Worm (Caenorhabditis elegans) whole organism, late embryonic: ENCODE data around the gene fbxa-142.

Experiments
- C38D4.7 ChIP-seq: fragments of 200-800 bp; sonication (Bioruptor generic); optimal IDR thresholded peaks from 2 replicates; lab custom pipeline; 2018; ENCODE audit warnings: mild to moderate bottlenecking, missing genetic modification characterization, moderate library complexity, missing compliant biosample characterization
- F13H6.1 ChIP-seq: sonication (generic microtip); optimal IDR thresholded peaks from 2 replicates; lab custom pipeline; 2016; ENCODE audit warnings: missing genetic modification characterization, missing compliant biosample characterization
- K09A11.1 ChIP-seq: sonication (generic microtip); optimal IDR thresholded peaks from 2 replicates; lab custom pipeline; 2017; ENCODE audit warnings: antibody characterized with exemption, mild to moderate bottlenecking, missing genetic modification characterization, missing compliant biosample characterization; ENCODE audit not compliant: insufficient read depth
- T23F11.4 ChIP-seq: fragments of 200-800 bp; sonication (Bioruptor generic); optimal IDR thresholded peaks from 2 replicates; lab custom pipeline; 2018; ENCODE audit warnings: mild to moderate bottlenecking, missing genetic modification characterization, missing compliant biosample characterization
- Y22D7AL.16 ChIP-seq: sonication (generic microtip); optimal IDR thresholded peaks from 2 replicates; lab custom pipeline; 2016; ENCODE audit warnings: missing genetic modification characterization, missing compliant biosample characterization
- ceh-14 ChIP-seq: sonication (generic microtip); optimal IDR thresholded peaks from 2 replicates; lab custom pipeline; 2016; ENCODE audit warnings: missing genotype, missing genetic modification characterization, missing compliant biosample characterization
- ceh-18 ChIP-seq: sonication (generic microtip); optimal IDR thresholded peaks from 2 replicates; lab custom pipeline; 2016; ENCODE audit warnings: missing genetic modification characterization, missing compliant biosample characterization
- ceh-19 ChIP-seq: fragments of 200-800 bp; sonication (Bioruptor generic); optimal IDR thresholded peaks from 2 replicates; lab custom pipeline; 2018; ENCODE audit warnings: mild to moderate bottlenecking, missing genetic modification characterization, missing compliant biosample characterization
- ceh-24 ChIP-seq: sonication (generic microtip); optimal IDR thresholded peaks from 2 replicates; lab custom pipeline; 2016; ENCODE audit warnings: mild to moderate bottlenecking, missing genetic modification characterization, missing compliant biosample characterization
- ceh-30 ChIP-seq: fragments of 150-350 bp; optimal IDR thresholded peaks from 2 replicates; lab custom pipeline; 2014; ENCODE audit warnings: missing biosample characterization, missing genetic modification characterization
- ceh-31 ChIP-seq: sonication (generic microtip); optimal IDR thresholded peaks from 2 replicates; lab custom pipeline; 2016; ENCODE audit warnings: missing genetic modification characterization, missing compliant biosample characterization
- ceh-34 ChIP-seq: sonication (generic microtip); optimal IDR thresholded peaks from 2 replicates; lab custom pipeline; 2016; ENCODE audit warnings: mild to moderate bottlenecking, missing genetic modification characterization, missing compliant biosample characterization
- ceh-45 ChIP-seq: fragments of 200-800 bp; sonication (Bioruptor generic); IDR thresholded peaks from 2 replicates; pipeline ENCODE4 v1.3.6; 2022; ENCODE audit warnings: missing genetic modification reagents, missing genetic modification characterization, missing compliant biosample characterization
- ceh-48 ChIP-seq: sonication (generic microtip); optimal IDR thresholded peaks from 2 replicates; lab custom pipeline; 2016; ENCODE audit warnings: missing genetic modification characterization, inconsistent platforms, missing compliant biosample characterization
- che-1 ChIP-seq: sonication (generic microtip); optimal IDR thresholded peaks from 2 replicates; lab custom pipeline; 2016; ENCODE audit warnings: mild to moderate bottlenecking, missing genetic modification characterization, missing compliant biosample characterization
- dmd-4 ChIP-seq: sonication (generic microtip); optimal IDR thresholded peaks from 2 replicates; lab custom pipeline; 2016; ENCODE audit warnings: borderline replicate concordance, missing genetic modification characterization, missing compliant biosample characterization
- elt-2 ChIP-seq: sonication (generic microtip); optimal IDR thresholded peaks from 2 replicates; lab custom pipeline; 2016; ENCODE audit warnings: missing genetic modification reagents, missing genetic modification characterization, missing compliant biosample characterization
- fkh-10 ChIP-seq: fragments of 150-350 bp; optimal IDR thresholded peaks from 2 replicates; lab custom pipeline; 2014; ENCODE audit warnings: missing biosample characterization, missing genetic modification reagents, missing genetic modification characterization
- fkh-6 ChIP-seq: sonication (generic microtip); optimal IDR thresholded peaks from 2 replicates; lab custom pipeline; 2016; ENCODE audit warnings: missing genetic modification characterization, missing compliant biosample characterization
- gmeb-2 ChIP-seq: sonication (generic microtip); optimal IDR thresholded peaks from 2 replicates; lab custom pipeline; 2016; ENCODE audit warnings: missing genetic modification characterization, inconsistent platforms, missing compliant biosample characterization
- hlh-15 ChIP-seq: sonication (generic microtip); optimal IDR thresholded peaks from 2 replicates; lab custom pipeline; 2016; ENCODE audit warnings: missing genetic modification characterization, missing compliant biosample characterization
- hlh-30 ChIP-seq: sonication (generic microtip); optimal IDR thresholded peaks from 2 replicates; lab custom pipeline; 2017; ENCODE audit warnings: antibody characterized with exemption, missing genetic modification characterization, missing compliant biosample characterization; ENCODE audit not compliant: insufficient read depth
- hlh-6 ChIP-seq: sonication (generic microtip); optimal IDR thresholded peaks from 2 replicates; lab custom pipeline; 2016; ENCODE audit warnings: missing genotype, missing genetic modification characterization, missing compliant biosample characterization
- hlh-8 ChIP-seq: sonication (generic microtip); optimal IDR thresholded peaks from 2 replicates; lab custom pipeline; 2016; ENCODE audit warnings: missing genotype, missing genetic modification characterization, missing compliant biosample characterization
- lin-11 ChIP-seq: fragments of 200-800 bp; sonication (Bioruptor generic); optimal IDR thresholded peaks from 2 replicates; lab custom pipeline; 2018; ENCODE audit warnings: mild to moderate bottlenecking, missing genetic modification characterization, missing compliant biosample characterization
- mec-3 ChIP-seq: sonication (generic microtip); optimal IDR thresholded peaks from 2 replicates; lab custom pipeline; 2016; ENCODE audit warnings: borderline replicate concordance, missing genetic modification characterization, missing compliant biosample characterization
- nfya-1 ChIP-seq: sonication (generic microtip); optimal IDR thresholded peaks from 2 replicates; lab custom pipeline; 2017; ENCODE audit warnings: missing genetic modification characterization, mild to moderate bottlenecking, missing compliant biosample characterization, antibody characterized with exemption, moderate library complexity
- pat-9 ChIP-seq: fragments of 200-800 bp; sonication (Bioruptor generic); optimal IDR thresholded peaks from 2 replicates; lab custom pipeline; 2018; ENCODE audit warnings: mild to moderate bottlenecking, missing genetic modification characterization, moderate library complexity, missing compliant biosample characterization
- pha-2 ChIP-seq: sonication (generic microtip); optimal IDR thresholded peaks from 2 replicates; lab custom pipeline; 2017; ENCODE audit warnings: mild to moderate bottlenecking, missing genetic modification characterization, missing compliant biosample characterization
- pha-4 ChIP-seq: fragments of 150-350 bp; optimal IDR thresholded peaks from 2 replicates; lab custom pipeline; 2018; ENCODE audit warnings: missing biosample characterization, missing genetic modification reagents, missing genetic modification characterization
- pqm-1 ChIP-seq: sonication (generic microtip); optimal IDR thresholded peaks from 2 replicates; lab custom pipeline; 2016; ENCODE audit warnings: missing genetic modification characterization, missing compliant biosample characterization
- rnt-1 ChIP-seq: sonication (generic microtip); optimal IDR thresholded peaks from 2 replicates; lab custom pipeline; 2016; ENCODE audit warnings: missing genetic modification characterization, missing compliant biosample characterization
- sdc-2 ChIP-seq: sonication (generic microtip); optimal IDR thresholded peaks from 2 replicates; lab custom pipeline; 2016; ENCODE audit warnings: missing genotype, missing genetic modification characterization, missing compliant biosample characterization
- sox-2 ChIP-seq: fragments of 200-800 bp; sonication (Bioruptor generic); IDR thresholded peaks from 2 replicates; pipeline ENCODE4 v1.3.6; 2022; ENCODE audit warnings: missing genetic modification reagents, missing genetic modification characterization, missing compliant biosample characterization
- sox-4 ChIP-seq: sonication (generic microtip); optimal IDR thresholded peaks from 2 replicates; lab custom pipeline; 2017; ENCODE audit warnings: mild to moderate bottlenecking, missing genetic modification characterization, inconsistent platforms, missing compliant biosample characterization
- syd-9 ChIP-seq: sonication (generic microtip); optimal IDR thresholded peaks from 2 replicates; lab custom pipeline; 2016; ENCODE audit warnings: mild to moderate bottlenecking, missing genetic modification characterization, moderate library complexity, missing compliant biosample characterization
- tbx-2 ChIP-seq: sonication (generic microtip); optimal IDR thresholded peaks from 2 replicates; lab custom pipeline; 2016; ENCODE audit warnings: missing genetic modification characterization, missing compliant biosample characterization
- tbx-7 ChIP-seq: sonication (generic microtip); optimal IDR thresholded peaks from 2 replicates; lab custom pipeline; 2016; ENCODE audit warnings: missing genotype, missing genetic modification characterization, missing compliant biosample characterization
- ttx-3 ChIP-seq: sonication (generic microtip); optimal IDR thresholded peaks from 2 replicates; lab custom pipeline; 2016; ENCODE audit warnings: missing genetic modification reagents, missing genetic modification characterization, missing compliant biosample characterization
- unc-55 ChIP-seq: sonication (generic microtip); optimal IDR thresholded peaks from 2 replicates; lab custom pipeline; 2017; ENCODE audit warnings: missing biosample characterization, missing genetic modification reagents, missing genetic modification characterization
- zip-5 ChIP-seq: sonication (generic microtip); optimal IDR thresholded peaks from 2 replicates; lab custom pipeline; 2016; ENCODE audit warnings: missing genetic modification characterization, missing compliant biosample characterization
- ztf-16 ChIP-seq: sonication (generic microtip); optimal IDR thresholded peaks from 2 replicates; lab custom pipeline; 2017; ENCODE audit warnings: missing genetic modification characterization, missing compliant biosample characterization

The fbxa-142 gene

DNA sequence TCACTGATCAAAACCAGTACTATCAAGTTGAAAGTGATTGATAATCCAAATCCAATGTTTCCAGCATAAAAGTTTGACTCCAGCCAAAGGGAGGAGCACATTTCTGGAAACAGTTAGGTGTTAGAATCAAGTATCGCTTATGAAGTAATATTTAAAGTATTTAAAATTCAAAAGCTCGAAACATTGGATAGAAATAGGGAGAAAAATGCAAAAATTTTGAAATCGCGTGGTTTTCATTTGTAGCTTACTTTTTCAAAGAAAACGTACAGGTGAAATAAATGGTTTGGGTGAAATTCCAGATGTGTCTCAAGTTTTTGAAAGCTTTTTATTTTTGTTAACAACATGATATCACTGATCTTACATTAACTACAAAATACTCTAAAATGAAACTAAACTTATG is 37.9 kb upstream of the fbxa-142 start, which contains the start of gene str-111:
Gene str-111 (minus strand): TSS at position 101 of the 400 bp plus-strand sequence.
- TF ChIP-seq hlh-6 (tag; lab: Kevin White, UChicago) (no peak), elt-2 (no peak), nfya-1 (no peak), pat-9 (tag; lab: Kevin White, UChicago) (no peak), che-1 (tag; lab: Kevin White, UChicago) (no peak), pqm-1 (tag; lab: Kevin White, UChicago) (no peak), ztf-16 (no peak), ceh-24 (no peak), ceh-31 (tag; lab: Kevin White, UChicago) (no peak)

DNA sequence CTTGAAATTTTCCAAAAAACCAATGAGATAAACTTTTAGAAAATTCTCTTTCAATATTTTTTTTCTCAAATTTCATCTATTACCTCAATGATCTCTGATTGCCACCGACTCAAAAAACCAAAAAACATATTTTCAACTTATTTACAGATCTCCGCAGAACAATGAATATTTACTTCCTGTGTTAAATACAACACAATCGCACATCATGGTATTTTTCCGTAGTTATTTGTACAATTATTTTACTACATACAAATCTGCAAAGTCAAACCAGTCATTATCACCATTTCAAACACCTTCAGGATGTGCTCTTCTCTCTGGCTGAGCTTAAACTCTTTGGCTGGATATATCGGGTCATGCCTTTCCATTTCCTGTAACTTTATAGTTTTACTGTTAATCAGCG is 34.8 kb upstream of the fbxa-142 start, which contains the start of gene str-108:
Gene str-108 (plus strand): TSS at position 301 of the 400 bp plus-strand sequence.
- no peak for TF ChIP-seq ceh-18 (tag; lab: Kevin White, UChicago)
- no peak for TF ChIP-seq hlh-8
- TF ChIP-seq F13H6.1 (tag; lab: Kevin White, UChicago), result no peak
- no peak for TF ChIP-seq rnt-1 (tag; lab: Kevin White, UChicago)
- no peak for TF ChIP-seq K09A11.1 (tag; lab: Kevin White, UChicago)
- TF ChIP-seq Y22D7AL.16 (tag; lab: Kevin White, UChicago), result no peak
- no peak for TF ChIP-seq che-1 (tag; lab: Kevin White, UChicago)
- no peak for TF ChIP-seq sox-2 (GFP tag; lab: Robert Waterston, UW)
- TF ChIP-seq dmd-4 (tag; lab: Kevin White, UChicago), result no peak
- no peak for TF ChIP-seq nfya-1
- no peak for TF ChIP-seq elt-2
- no peak for TF ChIP-seq tbx-7
- no peak for TF ChIP-seq C38D4.7
- no peak for TF ChIP-seq mec-3 (tag; lab: Kevin White, UChicago)
- TF ChIP-seq ttx-3 (tag; lab: Kevin White, UChicago), result no peak
- no peak for TF ChIP-seq unc-55
- no peak for TF ChIP-seq syd-9 (tag; lab: Kevin White, UChicago)
- no peak for TF ChIP-seq lin-11 (tag; lab: Kevin White, UChicago)
- no peak for TF ChIP-seq gmeb-2

DNA sequence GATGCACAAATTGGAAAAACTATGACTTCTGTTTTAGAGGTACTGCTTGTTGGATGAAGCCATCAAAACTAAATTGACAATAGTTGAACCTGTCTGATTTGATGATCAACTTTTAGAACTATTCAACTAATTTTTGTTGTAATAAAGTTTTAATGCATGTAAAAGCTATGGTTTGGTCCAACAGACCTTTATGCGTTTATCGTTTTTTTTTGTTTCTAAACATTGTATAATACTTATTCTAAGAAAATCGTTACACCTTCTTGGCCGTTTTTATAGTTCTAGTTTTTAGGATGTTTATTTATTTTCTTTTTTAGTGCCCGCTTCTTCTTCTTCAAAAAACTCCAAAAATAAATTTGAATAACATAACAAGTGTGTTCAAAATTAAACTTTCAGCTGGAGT is 32.6 kb upstream of the fbxa-142 start, which contains the start of gene F10A3.12:
Gene F10A3.12 (plus strand): TSS at position 301 of the 400 bp plus-strand sequence.
- no peak for TF ChIP-seq pha-4 (tag; lab: Kevin White, UChicago)
- TF ChIP-seq ceh-48, result no peak
- TF ChIP-seq sox-4, result no peak
- no peak for TF ChIP-seq ceh-19 (GFP tag; lab: Kevin White, UChicago)
- no peak for TF ChIP-seq ceh-31 (tag; lab: Kevin White, UChicago)
- no peak for TF ChIP-seq fkh-10 (GFP tag; lab: Kevin White, UChicago)
- no peak for TF ChIP-seq hlh-30 (tag; lab: Kevin White, UChicago)
- TF ChIP-seq syd-9 (tag; lab: Kevin White, UChicago), result no peak
- TF ChIP-seq tbx-7, result no peak
- no peak for TF ChIP-seq fkh-6 (tag; lab: Kevin White, UChicago)
- TF ChIP-seq mec-3 (tag; lab: Kevin White, UChicago), result no peak
- TF ChIP-seq ceh-45 (GFP tag; lab: Robert Waterston, UW), result no peak

DNA sequence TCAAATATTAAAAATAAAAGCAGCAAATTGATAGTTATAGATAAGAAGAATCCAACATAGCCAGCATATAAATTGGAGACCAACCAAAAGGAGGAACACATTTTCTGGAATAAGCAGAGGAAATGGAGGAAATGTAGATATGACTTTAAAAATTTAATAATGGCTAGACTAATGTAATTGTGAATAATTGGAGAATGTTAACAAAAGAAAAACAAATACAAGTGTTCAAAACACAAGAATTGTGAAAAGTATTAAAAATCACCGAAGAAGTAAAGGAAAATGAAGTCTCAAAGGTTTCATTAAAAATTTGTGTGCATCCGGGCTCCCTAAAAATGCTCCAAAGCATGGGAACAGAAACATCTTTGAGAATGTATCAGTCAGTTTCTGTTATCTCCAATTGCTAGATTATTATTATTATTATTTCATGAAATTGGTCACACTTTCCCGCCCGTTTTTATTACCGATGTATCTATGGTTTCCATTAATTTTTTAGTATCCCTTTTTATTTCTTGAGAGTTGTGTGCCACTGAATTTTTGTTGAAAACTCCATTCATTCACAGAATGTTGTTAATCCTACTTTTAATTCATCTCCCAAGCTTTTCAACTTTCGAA is 31.1 kb upstream of the fbxa-142 start, which contains the start of the genes str-109 and F10A3.11:
Gene str-109 (minus strand): TSS at position 101 of the 612 bp plus-strand sequence.
Gene F10A3.11 (plus strand): TSS at position 562 of the 612 bp plus-strand sequence.
- TF ChIP-seq ceh-30 (tag; lab: Kevin White, UChicago) (no peak), ceh-34 (no peak), pha-2 (no peak), hlh-15 (tag; lab: Kevin White, UChicago) (no peak), sox-2 (GFP tag; lab: Robert Waterston, UW) (no peak), sdc-2 (tag; lab: Kevin White, UChicago) (no peak), fkh-10 (GFP tag; lab: Kevin White, UChicago) (no peak), syd-9 (tag; lab: Kevin White, UChicago) (no peak), ceh-45 (GFP tag; lab: Robert Waterston, UW) (no peak), K09A11.1 (tag; lab: Kevin White, UChicago) (no peak), T23F11.4 (GFP tag; lab: Kevin White, UChicago) (no peak), tbx-2 (tag; lab: Kevin White, UChicago) (no peak), ceh-31 (tag; lab: Kevin White, UChicago) (no peak), ceh-14 (tag; lab: Kevin White, UChicago) (no peak), zip-5 (tag; lab: Kevin White, UChicago) (no peak), ceh-18 (tag; lab: Kevin White, UChicago) (no peak)
- TF ChIP-seq, all 69 proteins: peak for 0
